Fruit fly (Drosophila melanogaster): Measurements from ENCODE around the gene CG3842.

CG3842 gene

DNA sequence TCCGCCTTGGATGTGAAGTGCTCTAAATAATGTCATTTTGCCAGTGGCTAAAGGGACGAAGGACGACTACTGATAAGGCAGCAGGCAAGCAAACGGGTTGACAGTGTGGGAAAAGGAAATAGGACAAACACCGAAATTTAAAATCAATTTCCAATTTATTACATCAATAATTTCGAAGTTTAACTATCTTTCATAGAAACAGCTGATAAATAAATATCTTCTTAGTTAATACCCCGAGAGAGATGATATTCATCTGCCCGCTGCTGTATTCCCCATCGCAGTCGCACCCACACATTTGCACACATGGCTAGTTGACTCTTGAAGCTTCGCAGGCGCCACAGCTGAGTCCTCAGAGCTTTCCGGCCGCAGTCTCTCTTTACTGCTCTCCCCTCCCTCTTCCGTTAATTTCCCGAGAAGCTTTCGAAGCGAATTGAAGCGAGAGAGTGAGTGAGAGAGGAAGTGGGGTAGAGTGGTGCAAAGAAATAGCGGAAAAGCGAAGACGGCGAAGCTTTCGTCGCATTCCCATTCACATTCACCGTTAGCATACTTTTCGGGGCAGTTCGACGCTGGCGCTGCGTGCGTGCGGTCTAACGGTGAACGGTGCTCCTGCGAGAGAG, 20.6 kb upstream of the CG3842 start (continued):
- TF ChIP-seq CG11247 (GFP tag; IDR thresholded peaks at IDR 0.05) (peak; percentile 66), Taf1 (GFP tag; IDR thresholded peaks at IDR 0.05) (peak; percentile 76), pros (GFP tag; optimal IDR thresholded peaks at IDR 0.05) (no peak), esg (GFP tag; conservative IDR thresholded peaks at IDR 0.05) (peak; percentile 62), Hr51 (GFP tag; optimal IDR thresholded peaks at IDR 0.05) (peak; percentile 39 to 74), slou (GFP tag; optimal IDR thresholded peaks at IDR 0.05) (peak; percentile 1), inv (GFP tag; IDR thresholded peaks at IDR 0.05; ENCODE audit: partially characterized antibody) (no peak), CG18011 (GFP tag; optimal IDR thresholded peaks at IDR 0.05) (no peak), exex (tag; optimal IDR thresholded peaks at IDR 0.05) (peak; percentile 18), CG4328 (GFP tag; optimal IDR thresholded peaks at IDR 0.05) (no peak), tin (GFP tag; optimal IDR thresholded peaks at IDR 0.05) (peak; percentile 42), CG13894 (tag; optimal IDR thresholded peaks at IDR 0.05) (peak; percentile 71), Ada2b (GFP tag; IDR thresholded peaks at IDR 0.05) (peak; percentile 75), CG7271 (tag; optimal IDR thresholded peaks at IDR 0.05) (no peak), B-H2 (GFP tag; optimal IDR thresholded peaks at IDR 0.05) (peak; percentile 33), E2f2 (GFP tag; IDR thresholded peaks at IDR 0.05) (peak; percentile 42; the same call in 1 of the 2 replicates), dan (GFP tag; IDR thresholded peaks at IDR 0.05) (no peak), D19A (tag; optimal IDR thresholded peaks at IDR 0.05) (peak; percentile 20), CG6683 (GFP tag; optimal IDR thresholded peaks at IDR 0.05) (peak; percentile 57), trem (tag; optimal IDR thresholded peaks at IDR 0.05) (no peak), shn (GFP tag; optimal IDR thresholded peaks at IDR 0.05) (no peak), HmgD (GFP tag; optimal IDR thresholded peaks at IDR 0.05) (no peak), CG17361 (GFP tag; IDR thresholded peaks at IDR 0.05) (no peak; the same call in 2 of the 3 replicates), CG2889 (GFP tag; IDR thresholded peaks at IDR 0.05) (peak; percentile 58; the same call in 1 of the 3 replicates), CG15269 (tag; optimal IDR thresholded peaks at IDR 0.05) (peak; percentile 78), sim (GFP tag; IDR thresholded peaks at IDR 0.05) (peak; percentile 28; the same call in 1 of the 2 replicates), maf-S (GFP tag; optimal IDR thresholded peaks at IDR 0.05) (peak; percentile 18), chn (GFP tag; optimal IDR thresholded peaks at IDR 0.05) (peak; percentile 42), CG7987 (GFP tag; optimal IDR thresholded peaks at IDR 0.05) (no peak), fru (optimal IDR thresholded peaks at IDR 0.05) (no peak), Nf-YB (GFP tag; optimal IDR thresholded peaks at IDR 0.05) (no peak), CTCF (GFP tag; optimal IDR thresholded peaks at IDR 0.05) (peak; percentile 5), H2.0 (GFP tag; IDR thresholded peaks at IDR 0.05) (peak; percentile 33; the same call in 1 of the 2 replicates), aop (GFP tag; IDR thresholded peaks at IDR 0.05) (no peak), fd96Cb (tag; optimal IDR thresholded peaks at IDR 0.05) (peak; percentile 42), B-H1 (GFP tag; IDR thresholded peaks at IDR 0.05) (peak; percentile 58), crp (GFP tag; optimal IDR thresholded peaks at IDR 0.05) (peak in 1 of 2 experiments; percentile 26), Adf1 (GFP tag; IDR thresholded peaks at IDR 0.05) (peak; percentile 18; the same call in 1 of the 2 replicates), toy (GFP tag; IDR thresholded peaks at IDR 0.05) (0 out of 2 replicates have a peak, but pooled peaks have one; percentile 16), CG13624 (GFP tag; optimal IDR thresholded peaks at IDR 0.05) (peak; percentile 34), nom (GFP tag; optimal IDR thresholded peaks at IDR 0.05) (no peak), vfl (GFP tag; optimal IDR thresholded peaks at IDR 0.05) (no peak), Lpt (GFP tag; optimal IDR thresholded peaks at IDR 0.05) (no peak), mirr (GFP tag; optimal IDR thresholded peaks at IDR 0.05) (peak; percentile 39), CG4404 (GFP tag; IDR thresholded peaks at IDR 0.05) (peak; percentile 33; the same call in 1 of the 2 replicates), gro (GFP tag; optimal IDR thresholded peaks at IDR 0.05) (peak; percentile 65), wor (GFP tag; IDR thresholded peaks at IDR 0.05) (peak; percentile 45), CG3065 (GFP tag; optimal IDR thresholded peaks at IDR 0.05) (no peak), ham (GFP tag; IDR thresholded peaks at IDR 0.05) (no peak; the same call in 1 of the 2 replicates), CG4617 (GFP tag; optimal IDR thresholded peaks at IDR 0.05; ENCODE audit: borderline replicate concordance) (no peak), odd (GFP tag; optimal IDR thresholded peaks at IDR 0.05) (peak; percentile 49)

Data from whole organism, embryonic.